Fruit fly (Drosophila melanogaster) Kc167 (cell line): ENCODE measurements around the gene CG16863.

Experiments
- Myc ChIP-seq: fragments of >200 bp; optimal IDR thresholded peaks from 2 replicates; lab custom pipeline; 2017; ENCODE audit warnings: missing external identifiers
- Sin3A ChIP-seq: fragments of >200 bp; optimal IDR thresholded peaks from 2 replicates; lab custom pipeline; 2018; ENCODE audit warnings: missing external identifiers
- h ChIP-seq: fragments of >200 bp; optimal IDR thresholded peaks from 3 replicates; lab custom pipeline; 2018; ENCODE audit warnings: missing external identifiers
- insv ChIP-seq: fragments of >200 bp; optimal IDR thresholded peaks from 3 replicates; lab custom pipeline; 2018; ENCODE audit warnings: missing external identifiers
- psq ChIP-seq: fragments of >200 bp; optimal IDR thresholded peaks from 2 replicates; lab custom pipeline; 2017; ENCODE audit warnings: missing external identifiers
- ttk ChIP-seq: sonication (Bioruptor generic); optimal IDR thresholded peaks from 2 replicates; lab custom pipeline; 2017; ENCODE audit warnings: missing external identifiers

The CG16863 gene

DNA sequence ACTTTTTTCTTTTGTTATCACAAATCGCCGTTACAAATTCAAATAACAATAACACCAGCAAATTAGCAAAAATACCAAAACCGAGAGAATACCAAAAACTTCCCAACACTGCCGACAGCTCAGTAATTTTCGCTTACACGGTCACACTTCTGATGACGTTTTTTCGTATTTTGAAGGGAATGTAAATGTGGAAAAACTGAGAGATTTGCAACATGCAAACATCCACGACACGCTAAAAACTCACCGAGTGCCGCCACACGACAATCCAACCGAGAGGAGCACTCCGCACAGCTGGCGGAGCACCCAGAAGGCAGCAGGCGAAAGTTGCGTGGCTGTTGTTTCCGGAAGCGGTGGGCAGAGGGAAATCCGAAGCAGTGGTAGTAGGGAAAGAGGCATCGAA, 2.6 kb downstream of the CG16863 start, which contains the start of gene Sec71:
Gene Sec71 (plus strand): TSS at position 117 of the 400 bp plus-strand sequence.
- no peak for TF ChIP-seq h (lab: Kevin White, UChicago)
- TF ChIP-seq Sin3A: no peak
- no peak for TF ChIP-seq ttk (lab: Kevin White, UChicago)
- TF ChIP-seq psq (lab: Kevin White, UChicago): no peak
- no peak for TF ChIP-seq insv (lab: Kevin White, UChicago)
- TF ChIP-seq Myc (lab: Kevin White, UChicago): no peak

dm6 chr2L:13801166-13801565, 10.4 kb downstream of the CG16863 start:
- TF ChIP-seq Sin3A (no peak), psq (lab: Kevin White, UChicago) (no peak), insv (lab: Kevin White, UChicago) (no peak), ttk (lab: Kevin White, UChicago) (no peak), Myc (lab: Kevin White, UChicago) (no peak), h (lab: Kevin White, UChicago) (no peak)

dm6 chr2L:13802075-13802639, 11.4 kb downstream of the CG16863 start:
- TF ChIP-seq insv (lab: Kevin White, UChicago): no peak

dm6 chr2L:13803032-13803661, 12.4 kb downstream of the CG16863 start, which contains the start of gene CAH1:
CAH1 (plus strand) TSS chr2L:13803626.
- TF ChIP-seq h (lab: Kevin White, UChicago) (no peak), ttk (lab: Kevin White, UChicago) (no peak), psq (lab: Kevin White, UChicago) (no peak), Sin3A (no peak), Myc (lab: Kevin White, UChicago) (no peak), insv (lab: Kevin White, UChicago) (no peak)

DNA sequence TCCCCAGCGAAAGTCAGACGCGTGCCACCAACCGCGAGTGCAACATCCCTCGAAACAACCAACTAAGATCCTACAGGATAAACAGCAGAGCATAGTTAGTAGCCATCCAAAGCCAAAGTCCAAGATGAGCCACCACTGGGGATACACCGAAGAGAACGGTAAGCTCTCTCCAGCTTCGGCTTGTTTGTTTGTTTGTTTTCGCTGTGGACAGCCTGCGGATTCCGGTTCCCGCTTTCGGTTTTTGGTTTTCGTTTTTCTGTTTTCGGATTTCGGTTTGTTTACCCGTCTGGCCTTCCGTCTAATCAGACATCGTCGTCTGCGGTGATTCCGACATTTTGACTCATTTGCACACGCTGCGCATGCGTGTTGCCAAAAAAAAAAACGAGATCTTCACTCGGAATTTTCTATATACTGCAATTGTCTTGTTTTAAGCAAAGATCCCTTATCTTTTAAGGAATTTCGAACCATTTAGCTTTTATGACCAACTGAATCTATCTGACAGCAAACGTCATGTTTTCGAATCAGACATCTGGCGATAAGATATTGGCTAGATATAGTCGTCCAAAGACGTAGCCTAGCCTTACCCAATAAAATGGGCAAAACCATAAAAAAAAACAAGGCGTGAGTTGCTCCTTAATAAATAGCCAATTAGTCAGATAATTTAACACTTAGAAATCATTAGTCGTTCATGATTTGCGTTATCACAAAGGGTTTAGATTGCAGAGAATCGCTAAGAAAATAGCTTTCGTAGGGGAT, 13.2 kb downstream of the CG16863 start:
- TF ChIP-seq Myc (lab: Kevin White, UChicago): no peak
- no peak for TF ChIP-seq Sin3A
- TF ChIP-seq ttk (lab: Kevin White, UChicago): no peak
- no peak for TF ChIP-seq psq (lab: Kevin White, UChicago)
- no peak for TF ChIP-seq insv (lab: Kevin White, UChicago)
- no peak for TF ChIP-seq h (lab: Kevin White, UChicago)

dm6 chr2L:13804561-13805067, 13.9 kb downstream of the CG16863 start:
- TF ChIP-seq ttk (lab: Kevin White, UChicago) (no peak), psq (lab: Kevin White, UChicago) (no peak), insv (lab: Kevin White, UChicago) (no peak), Sin3A (no peak), Myc (lab: Kevin White, UChicago) (no peak), h (lab: Kevin White, UChicago) (no peak)

DNA sequence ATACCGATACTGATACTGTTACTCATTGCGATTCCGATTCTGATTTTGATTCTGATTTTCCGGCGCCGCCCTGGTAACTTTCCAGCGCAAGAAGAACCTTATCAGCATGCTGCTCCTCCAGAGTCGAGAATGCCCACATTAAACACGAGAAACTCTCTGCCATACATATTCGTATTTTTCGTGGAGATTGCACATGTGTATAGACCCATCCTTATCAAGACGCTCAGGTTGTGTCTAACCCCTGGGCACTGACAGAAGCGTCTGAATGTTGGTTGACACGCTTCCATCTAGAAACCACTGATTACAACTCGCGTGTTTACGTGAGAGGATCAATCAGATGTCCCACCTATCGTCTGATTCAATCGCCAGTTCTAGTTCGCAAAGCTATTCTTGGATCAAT, 14.4 kb downstream of the CG16863 start:
- no peak for TF ChIP-seq h (lab: Kevin White, UChicago)
- no peak for TF ChIP-seq insv (lab: Kevin White, UChicago)
- TF ChIP-seq Myc (lab: Kevin White, UChicago): no peak
- TF ChIP-seq psq (lab: Kevin White, UChicago): no peak
- TF ChIP-seq ttk (lab: Kevin White, UChicago): no peak
- no peak for TF ChIP-seq Sin3A

dm6 chr2L:13807097-13807496, 16.3 kb downstream of the CG16863 start:
- TF ChIP-seq ttk (lab: Kevin White, UChicago) (no peak), psq (lab: Kevin White, UChicago) (no peak), Myc (lab: Kevin White, UChicago) (no peak), insv (lab: Kevin White, UChicago) (no peak), h (lab: Kevin White, UChicago) (no peak), Sin3A (no peak)

DNA sequence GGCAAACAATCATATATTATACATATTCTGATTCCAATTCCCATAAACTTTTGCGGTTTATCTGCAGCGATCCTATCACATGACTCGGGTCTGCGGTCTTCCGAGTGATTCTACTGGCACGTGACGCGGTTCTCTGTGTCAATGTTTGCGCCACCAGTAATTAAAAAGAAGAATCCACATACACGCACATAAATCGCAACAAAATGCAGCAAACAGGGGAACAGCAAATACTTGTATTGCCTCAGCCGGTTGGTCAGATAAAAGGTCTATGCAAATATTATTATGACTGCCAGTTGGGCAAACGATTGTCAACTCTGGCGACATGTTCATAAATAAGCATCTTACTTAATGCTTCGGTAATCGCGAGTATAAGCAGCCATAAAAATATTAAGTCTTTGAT, 17.2 kb downstream of the CG16863 start:
- TF ChIP-seq psq (lab: Kevin White, UChicago): no peak
- no peak for TF ChIP-seq Myc (lab: Kevin White, UChicago)
- no peak for TF ChIP-seq h (lab: Kevin White, UChicago)
- no peak for TF ChIP-seq Sin3A
- TF ChIP-seq ttk (lab: Kevin White, UChicago): no peak
- no peak for TF ChIP-seq insv (lab: Kevin White, UChicago)

DNA sequence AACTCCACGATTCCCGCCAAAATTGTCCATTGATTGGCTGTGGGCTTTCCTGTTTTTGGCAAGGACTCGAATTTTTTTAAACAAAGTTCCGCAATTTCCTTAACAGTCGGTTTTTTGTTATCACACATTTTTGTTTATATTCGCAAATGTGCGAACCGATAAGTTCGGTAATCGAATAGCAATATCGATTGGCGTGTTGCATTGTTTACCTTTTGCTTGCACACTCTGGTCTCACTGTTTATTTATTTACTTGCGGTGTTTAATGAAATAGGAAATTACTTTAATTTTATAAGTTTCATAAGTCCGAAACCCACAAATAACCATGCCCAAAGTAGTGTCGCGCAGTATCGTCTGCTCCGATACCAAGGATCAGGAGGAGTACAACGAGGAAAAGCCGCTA, 20.6 kb downstream of the CG16863 start, which contains the start of the genes Adat1 and CG16865:
Gene Adat1 (minus strand): TSS at position 152 of the 400 bp plus-strand sequence.
Gene CG16865 (plus strand): TSS at position 200 of the 400 bp plus-strand sequence.
- TF ChIP-seq insv (lab: Kevin White, UChicago): no peak
- no peak for TF ChIP-seq Myc (lab: Kevin White, UChicago)
- TF ChIP-seq Sin3A: no peak
- no peak for TF ChIP-seq h (lab: Kevin White, UChicago)
- no peak for TF ChIP-seq psq (lab: Kevin White, UChicago)
- no peak for TF ChIP-seq ttk (lab: Kevin White, UChicago)

- TF ChIP-seq insv (lab: Kevin White, UChicago) (no peak), Sin3A (no peak), ttk (lab: Kevin White, UChicago) (no peak), h (lab: Kevin White, UChicago) (no peak), Myc (lab: Kevin White, UChicago) (no peak), psq (lab: Kevin White, UChicago) (no peak)
Observed at dm6 chr2L:13813156-13813555, 22.4 kb downstream of the CG16863 start, which contains the start of gene CG16888. CG16888 (minus strand) TSS chr2L:13813256.
